Fruit fly (Drosophila melanogaster) whole organism, wandering third instar larva: ENCODE results near the gene SecCl.

Source experiments
- Hnf4 ChIP-seq: fragments of 200-800 bp; sonication (Bioruptor generic); optimal IDR thresholded peaks from 2 replicates; lab custom pipeline; 2016; ENCODE audit warnings: missing biosample characterization, mild to moderate bottlenecking, missing genetic modification characterization
- Mio ChIP-seq: sonication (Bioruptor generic); optimal IDR thresholded peaks from 2 replicates; lab custom pipeline; 2016; ENCODE audit warnings: missing biosample characterization, missing genetic modification characterization
- Rel ChIP-seq, 2 experiments: fragments of 200-800 bp; sonication (Bioruptor generic) in 1 of 2; optimal IDR thresholded peaks; 2 replicates in 1 of 2; 3 replicates in 1 of 2; lab custom pipeline; 2016 to 2019; ENCODE audit warnings: mild to moderate bottlenecking in 2 of 2, missing biosample characterization in 2 of 2, missing genetic modification characterization in 2 of 2, moderate library complexity in 1 of 2
- Vsx2 ChIP-seq: fragments of 200-300, 225-300 bp; sonication (Bioruptor generic); optimal IDR thresholded peaks from 2 replicates; lab custom pipeline; 2018; ENCODE audit warnings: missing biosample characterization, missing genetic modification characterization; ENCODE audit not compliant: partially characterized antibody
- pan ChIP-seq: fragments of >200 bp; optimal IDR thresholded peaks from 2 replicates; lab custom pipeline; 2017

DNA sequence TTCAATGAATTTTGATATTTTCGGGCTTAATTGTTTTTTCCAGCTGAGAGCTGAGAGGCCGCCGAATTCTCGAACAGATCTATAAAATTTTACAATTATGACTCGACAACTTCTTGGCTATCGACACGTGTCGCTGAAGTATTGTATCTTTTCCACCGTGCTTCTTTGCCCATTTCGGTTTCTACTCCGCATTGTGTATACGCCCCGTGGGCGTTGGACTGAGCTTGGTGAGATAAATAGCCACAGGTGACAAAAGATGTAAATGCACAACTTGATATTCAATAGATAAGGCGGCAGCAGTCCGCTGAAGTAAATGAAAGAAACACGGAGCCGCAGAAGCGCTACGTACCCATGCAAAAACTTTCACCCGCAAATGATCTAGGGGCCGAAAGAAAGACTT is 23.3 kb downstream of the SecCl start:
- TF ChIP-seq Hnf4 (GFP tag; lab: Kevin White, UChicago) (no peak), Vsx2 (GFP tag; lab: Kevin White, UChicago) (no peak), Rel (GFP tag; optimal IDR thresholded peaks at IDR 0.05; lab: Kevin White, UChicago) (no peak), Rel (tag; optimal IDR thresholded peaks at IDR 0.05; lab: Kevin White, UChicago) (no peak), pan (lab: Kevin White, UChicago) (no peak), Mio (GFP tag; lab: Kevin White, UChicago) (no peak)
